Fruit fly (Drosophila melanogaster) whole organism: ENCODE data around the gene Dcr-1.

Source experiments
- CG8478 ChIP-seq: fragments of >200 bp; optimal IDR thresholded peaks from 2 replicates; lab custom pipeline; 2018; ENCODE audit warnings: inconsistent platforms
- Dll ChIP-seq: fragments of >200 bp; optimal IDR thresholded peaks from 2 replicates; lab custom pipeline; 2017
- EcR ChIP-seq, 2 experiments: fragments of >200 bp; optimal IDR thresholded peaks; 2 replicates each; lab custom pipeline; 2017; ENCODE audit warnings: missing biosample characterization in 2 of 2, missing genetic modification characterization in 2 of 2, missing genetic modification reagents in 2 of 2
- pan ChIP-seq: fragments of >200 bp; optimal IDR thresholded peaks from 2 replicates; lab custom pipeline; 2017
- psq ChIP-seq: fragments of >200 bp; optimal IDR thresholded peaks from 2 replicates; lab custom pipeline; 2017
- usp ChIP-seq: fragments of >200 bp; optimal IDR thresholded peaks from 2 replicates; lab custom pipeline; 2017; ENCODE audit warnings: missing biosample characterization, missing genetic modification characterization, mixed read lengths

DNA sequence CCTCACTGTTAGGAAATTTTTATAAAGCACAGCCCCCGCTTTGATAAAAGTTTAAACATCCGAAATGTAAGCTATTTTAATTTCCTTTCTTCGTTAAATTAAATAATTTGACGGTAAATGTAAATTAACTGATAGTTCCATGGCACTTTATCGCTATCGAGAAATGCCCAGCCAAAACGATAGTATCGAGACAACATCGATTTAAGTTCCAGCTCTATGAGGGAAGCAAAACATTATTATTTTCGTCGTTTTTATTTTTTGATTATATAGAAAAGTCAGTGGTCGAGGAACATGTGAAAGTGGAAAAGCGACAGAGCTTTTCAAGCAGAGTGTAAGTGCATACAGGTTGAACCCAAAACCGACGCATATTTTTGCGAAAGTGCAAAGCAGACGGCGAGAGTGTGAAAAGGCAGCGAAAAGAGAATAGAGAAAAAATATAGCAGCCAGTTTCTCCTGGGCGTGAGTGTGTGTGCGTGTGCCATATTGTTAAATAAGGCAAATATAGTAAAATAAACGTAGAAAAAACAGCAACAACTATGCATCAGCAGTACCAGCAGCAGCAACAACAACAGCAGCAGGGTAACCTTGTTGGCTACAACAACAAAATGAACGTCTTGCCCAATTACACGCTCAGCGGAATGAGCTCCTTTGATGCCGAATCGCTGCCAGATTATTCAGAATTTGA lies 14.0 kb downstream of the Dcr-1 start, which contains the start of gene CG45049:
- TF ChIP-seq psq (no peak), Dll (lab: Kevin White, UChicago) (no peak), CG8478 (no peak), pan (lab: Kevin White, UChicago) (no peak), usp (no peak), EcR (GFP tag; optimal IDR thresholded peaks at IDR 0.05; lab: Kevin White, UChicago) (no peak)
